Fruit fly (Drosophila melanogaster): Measurements from ENCODE around the gene CG14712.

The CG14712 gene

dm6 chr3R:11604654-11605436 is 23.7 kb upstream of the CG14712 start:
- peak; percentile 59 for TF ChIP-seq unc-4 (GFP tag; IDR thresholded peaks at IDR 0.05; ENCODE audit: partially characterized antibody)
- no peak for TF ChIP-seq CG14965 (GFP tag; optimal IDR thresholded peaks at IDR 0.05; ENCODE audit: borderline replicate concordance)
- no peak for TF ChIP-seq rib (GFP tag; IDR thresholded peaks at IDR 0.05)
- no peak for TF ChIP-seq pum (GFP tag; optimal IDR thresholded peaks at IDR 0.05)
- peak; percentile 54 for TF ChIP-seq CG6854 (GFP tag; optimal IDR thresholded peaks at IDR 0.05)
- no peak for TF ChIP-seq Hey (tag; optimal IDR thresholded peaks at IDR 0.05)
- TF ChIP-seq CG14050 (GFP tag; IDR thresholded peaks at IDR 0.05), result no peak
- no peak for TF ChIP-seq HmgD (GFP tag; optimal IDR thresholded peaks at IDR 0.05)
- TF ChIP-seq ci (GFP tag; IDR thresholded peaks at IDR 0.05), result peak; percentile 16; the same call in 1 of the 3 replicates
- TF ChIP-seq da (GFP tag; optimal IDR thresholded peaks at IDR 0.05), result no peak
- no peak for TF ChIP-seq CG8388 (GFP tag; optimal IDR thresholded peaks at IDR 0.05)
- no peak for TF ChIP-seq dm (GFP tag; optimal IDR thresholded peaks at IDR 0.05)
- no peak for TF ChIP-seq Xbp1 (GFP tag; optimal IDR thresholded peaks at IDR 0.05)
- no peak for TF ChIP-seq bcd (GFP tag; optimal IDR thresholded peaks at IDR 0.05)
- TF ChIP-seq Drgx (GFP tag; IDR thresholded peaks at IDR 0.05), result peak; percentile 59; the same call in 1 of the 2 replicates
- TF ChIP-seq CG18011 (GFP tag; optimal IDR thresholded peaks at IDR 0.05), result no peak
- TF ChIP-seq Adf1 (GFP tag; IDR thresholded peaks at IDR 0.05), result no peak
- no peak for TF ChIP-seq al (GFP tag; IDR thresholded peaks at IDR 0.05)
- no peak for TF ChIP-seq CG8290 (GFP tag; optimal IDR thresholded peaks at IDR 0.05)
- no peak for TF ChIP-seq CG8290 (tag; optimal IDR thresholded peaks at IDR 0.05)
- no peak for TF ChIP-seq Ada2b (GFP tag; IDR thresholded peaks at IDR 0.05)
- no peak for TF ChIP-seq CG10267 (tag; optimal IDR thresholded peaks at IDR 0.05)
- TF ChIP-seq pnt (GFP tag; optimal IDR thresholded peaks at IDR 0.05), result no peak
- no peak for TF ChIP-seq pan (optimal IDR thresholded peaks at IDR 0.05)
- TF ChIP-seq pan (GFP tag; optimal IDR thresholded peaks at IDR 0.05 in 1 of 2, IDR thresholded peaks at IDR 0.05 in 1 of 2), result no peak
- TF ChIP-seq CG12659 (GFP tag; optimal IDR thresholded peaks at IDR 0.05), result no peak
- no peak for TF ChIP-seq ken (GFP tag; IDR thresholded peaks at IDR 0.05)
- peak; percentile 31 for TF ChIP-seq Deaf1 (tag; optimal IDR thresholded peaks at IDR 0.05)
- peak; percentile 3 for TF ChIP-seq CTCF (GFP tag; optimal IDR thresholded peaks at IDR 0.05)
- peak; percentile 80 for TF ChIP-seq nom (GFP tag; optimal IDR thresholded peaks at IDR 0.05)
- no peak for TF ChIP-seq abd-A (tag; optimal IDR thresholded peaks at IDR 0.05)
- peak; percentile 90; the same call in 2 of the 3 replicates for TF ChIP-seq zen2 (GFP tag; IDR thresholded peaks at IDR 0.05; ENCODE audit: partially characterized antibody)
- no peak for TF ChIP-seq hkb (optimal IDR thresholded peaks at IDR 0.05)
- no peak for TF ChIP-seq hkb (GFP tag; IDR thresholded peaks at IDR 0.05)
- TF ChIP-seq CG7745 (tag; optimal IDR thresholded peaks at IDR 0.05), result no peak
- TF ChIP-seq tx (GFP tag; optimal IDR thresholded peaks at IDR 0.05), result no peak
- TF ChIP-seq Sin3A (optimal IDR thresholded peaks at IDR 0.05), result no peak
- TF ChIP-seq ind (GFP tag; optimal IDR thresholded peaks at IDR 0.05), result no peak
- no peak for TF ChIP-seq Asciz (GFP tag; optimal IDR thresholded peaks at IDR 0.05)
- TF ChIP-seq trem (tag; optimal IDR thresholded peaks at IDR 0.05), result peak; percentile 5
- no peak for TF ChIP-seq Hr39 (optimal IDR thresholded peaks at IDR 0.05)
- TF ChIP-seq CG6654 (GFP tag; optimal IDR thresholded peaks at IDR 0.05), result no peak
- peak; percentile 60 for TF ChIP-seq sens (GFP tag)
- TF ChIP-seq insv (GFP tag; optimal IDR thresholded peaks at IDR 0.05), result no peak
- no peak for TF ChIP-seq CG9609 (GFP tag; optimal IDR thresholded peaks at IDR 0.05)
- no peak for TF ChIP-seq croc (GFP tag; conservative IDR thresholded peaks at IDR 0.05)
- peak; percentile 80 for TF ChIP-seq sna (GFP tag; IDR thresholded peaks at IDR 0.05; ENCODE audit: partially characterized antibody)
- no peak for TF ChIP-seq sd (tag; optimal IDR thresholded peaks at IDR 0.05)
- TF ChIP-seq fu2 (GFP tag; optimal IDR thresholded peaks at IDR 0.05), result no peak
- no peak for TF ChIP-seq CG12219 (GFP tag; optimal IDR thresholded peaks at IDR 0.05)
- no peak for TF ChIP-seq CG11696 (GFP tag; IDR thresholded peaks at IDR 0.05)
- no peak for TF ChIP-seq YL-1 (GFP tag; optimal IDR thresholded peaks at IDR 0.05)

All from whole organism, embryonic.